Fruit fly (Drosophila melanogaster): ENCODE data around the gene CG34357.

CG34357 gene

DNA sequence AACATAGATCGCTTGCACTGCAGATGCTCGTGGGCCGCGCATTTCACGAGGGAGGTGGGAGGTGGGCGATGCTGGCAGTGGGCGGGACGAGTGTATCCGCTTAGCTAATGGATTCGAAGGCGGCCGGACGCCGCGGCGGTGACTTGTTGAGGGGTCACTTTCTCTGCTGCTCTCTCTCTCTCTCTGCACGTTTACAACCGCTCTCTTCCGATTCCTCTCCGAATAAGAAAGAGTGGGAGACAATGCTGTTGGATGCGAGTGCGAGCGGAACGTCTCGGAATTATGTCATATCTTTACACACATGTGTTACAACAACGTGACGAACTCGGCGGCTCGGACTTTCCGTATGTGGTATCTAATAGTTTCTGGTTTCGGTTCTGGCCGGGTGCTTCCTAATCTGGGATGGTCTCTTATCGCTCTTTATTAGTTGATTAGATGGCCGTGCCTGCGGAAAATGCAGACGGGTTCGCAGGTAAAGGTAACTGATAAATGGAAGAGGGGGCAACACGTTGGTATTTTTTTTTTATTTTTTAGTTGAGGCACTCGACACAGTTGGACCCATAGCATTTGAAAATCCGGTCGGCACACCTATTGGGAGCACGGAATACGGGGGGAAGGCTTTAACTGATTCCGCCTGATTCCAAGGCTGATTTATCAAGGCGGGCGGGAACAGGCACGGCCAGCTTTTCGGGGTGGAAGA lies 105.4 kb downstream of the CG34357 start:
- no peak for TF ChIP-seq kay (GFP tag; ENCODE audit: borderline replicate concordance)
- TF ChIP-seq cnc (optimal IDR thresholded peaks at IDR 0.05): no peak
- TF ChIP-seq CG12768 (GFP tag; optimal IDR thresholded peaks at IDR 0.05): peak; percentile 23
- peak; percentile 52 for TF ChIP-seq Mnt (GFP tag; optimal IDR thresholded peaks at IDR 0.05)
- peak; percentile 2 for TF ChIP-seq CG7045 (GFP tag; optimal IDR thresholded peaks at IDR 0.05)

DNA sequence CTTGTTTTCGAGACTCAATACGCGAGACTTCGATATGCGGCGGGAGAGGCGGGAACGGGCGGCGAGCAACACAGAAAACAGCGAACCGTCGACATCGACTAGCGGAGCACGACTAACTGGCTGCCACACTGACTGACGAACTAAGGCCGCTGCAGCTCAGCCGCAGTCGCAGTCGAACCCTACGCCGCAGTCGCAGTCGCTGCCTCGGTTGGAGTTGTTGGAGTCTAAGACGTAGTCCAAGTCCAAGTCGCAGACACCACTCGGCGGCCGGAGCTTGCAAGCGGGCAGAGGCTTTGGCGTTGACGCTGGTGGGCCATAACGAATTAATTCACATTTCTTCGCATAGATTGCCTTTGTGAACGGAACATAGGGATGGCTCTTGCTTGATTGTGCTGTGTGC lies 107.1 kb downstream of the CG34357 start:
- no peak for TF ChIP-seq ovo (GFP tag; optimal IDR thresholded peaks at IDR 0.05)
- TF ChIP-seq CG33017 (tag; optimal IDR thresholded peaks at IDR 0.05): no peak
- no peak for TF ChIP-seq toe (GFP tag; optimal IDR thresholded peaks at IDR 0.05)
- no peak for TF ChIP-seq Clk (GFP tag; optimal IDR thresholded peaks at IDR 0.05)
- TF ChIP-seq CG12768 (GFP tag; optimal IDR thresholded peaks at IDR 0.05): no peak
- TF ChIP-seq CG14711 (tag; optimal IDR thresholded peaks at IDR 0.05): no peak
- TF ChIP-seq CG7101 (tag; optimal IDR thresholded peaks at IDR 0.05): no peak

DNA sequence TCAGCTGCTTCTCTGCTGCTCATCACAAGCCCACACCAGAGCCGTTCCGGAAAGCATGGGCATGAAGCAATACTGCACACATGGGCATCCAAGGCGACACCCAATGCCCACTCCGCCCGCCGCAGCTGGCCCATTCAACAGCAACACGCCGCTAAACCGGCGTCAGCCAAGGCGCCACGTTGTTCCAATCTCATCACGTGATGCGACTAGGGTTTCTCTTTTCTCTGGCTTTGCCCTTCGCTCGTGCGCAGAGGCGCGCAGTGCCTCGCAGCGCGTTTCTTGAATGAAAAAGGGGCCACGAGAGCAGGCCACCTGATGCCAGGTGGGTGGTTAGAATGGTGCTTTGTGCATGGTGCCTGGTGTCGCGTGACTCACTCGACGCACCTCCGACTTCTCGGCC lies 108.6 kb downstream of the CG34357 start:
- TF ChIP-seq cnc (optimal IDR thresholded peaks at IDR 0.05) (no peak), cic (GFP tag; optimal IDR thresholded peaks at IDR 0.05) (peak; percentile 16), bab1 (GFP tag; optimal IDR thresholded peaks at IDR 0.05) (no peak), Mnt (GFP tag; optimal IDR thresholded peaks at IDR 0.05) (peak; percentile 31)

DNA sequence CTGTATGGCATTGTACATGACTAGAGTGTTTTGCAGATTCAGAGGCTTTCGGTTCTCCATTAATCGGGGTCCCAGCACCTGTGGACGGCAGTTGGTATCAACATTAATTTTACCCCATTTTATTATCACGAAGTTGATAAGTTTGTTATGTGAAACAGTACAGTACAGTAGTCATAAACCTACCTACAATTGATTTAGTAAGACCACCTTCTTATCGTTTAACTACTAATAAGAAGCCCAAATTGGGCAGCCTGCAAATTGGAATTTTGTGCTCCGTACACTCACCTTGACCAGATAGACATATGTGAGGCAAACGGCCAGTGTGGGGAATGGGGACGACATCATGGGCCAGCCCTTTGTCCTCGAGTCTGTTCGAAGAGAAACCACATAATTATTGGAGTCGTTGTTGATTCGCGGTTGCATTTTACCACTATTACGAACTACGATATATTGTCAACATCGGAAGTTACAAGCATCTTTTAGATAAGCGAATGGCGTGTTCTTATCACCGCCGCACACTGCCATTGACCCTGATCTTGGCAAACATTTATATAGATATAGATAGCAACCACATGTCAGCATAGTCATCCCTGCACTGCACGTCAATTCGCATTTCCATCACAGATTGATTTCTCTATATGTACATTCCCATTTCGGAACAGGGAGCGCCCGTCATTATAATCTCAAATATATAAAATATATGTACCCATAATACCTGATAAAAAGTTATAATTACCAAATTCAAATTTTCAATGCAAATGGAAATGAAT lies 111.2 kb downstream of the CG34357 start:
- no peak for TF ChIP-seq cnc (optimal IDR thresholded peaks at IDR 0.05)
- no peak for TF ChIP-seq Clk (GFP tag; optimal IDR thresholded peaks at IDR 0.05)

DNA sequence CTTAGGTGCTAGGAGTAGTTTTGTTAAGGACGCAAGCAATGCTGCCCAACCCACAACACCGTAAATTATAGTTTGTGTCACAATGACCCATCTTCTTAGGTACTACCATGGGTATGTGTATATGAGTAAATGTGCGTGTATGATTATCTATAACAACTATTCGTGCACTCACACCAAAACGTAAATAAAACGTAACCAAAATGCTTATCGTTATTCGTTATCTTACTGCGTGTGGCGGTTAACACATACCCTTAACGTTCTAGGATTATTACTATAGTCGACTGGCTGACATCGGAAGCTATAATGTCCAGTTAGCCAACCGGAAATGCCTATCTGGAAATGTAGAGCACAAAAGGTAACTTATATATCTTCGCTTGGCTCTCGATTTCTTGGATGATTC lies 112.8 kb downstream of the CG34357 start:
- TF ChIP-seq CG12768 (GFP tag; optimal IDR thresholded peaks at IDR 0.05): no peak
- TF ChIP-seq cnc (optimal IDR thresholded peaks at IDR 0.05): no peak
- no peak for TF ChIP-seq bab1 (GFP tag; optimal IDR thresholded peaks at IDR 0.05)
- TF ChIP-seq CG7101 (tag; optimal IDR thresholded peaks at IDR 0.05): no peak
- no peak for TF ChIP-seq CG11617 (GFP tag; optimal IDR thresholded peaks at IDR 0.05)
- TF ChIP-seq CG5204 (GFP tag; optimal IDR thresholded peaks at IDR 0.05): no peak
- no peak for TF ChIP-seq tj (GFP tag; optimal IDR thresholded peaks at IDR 0.05)
- no peak for TF ChIP-seq pad (GFP tag; optimal IDR thresholded peaks at IDR 0.05)
- no peak for TF ChIP-seq Crg-1 (GFP tag; optimal IDR thresholded peaks at IDR 0.05)

All from whole organism, adult.